Fruit fly (Drosophila melanogaster): ENCODE data around the gene Pink1.

Pink1 gene

DNA sequence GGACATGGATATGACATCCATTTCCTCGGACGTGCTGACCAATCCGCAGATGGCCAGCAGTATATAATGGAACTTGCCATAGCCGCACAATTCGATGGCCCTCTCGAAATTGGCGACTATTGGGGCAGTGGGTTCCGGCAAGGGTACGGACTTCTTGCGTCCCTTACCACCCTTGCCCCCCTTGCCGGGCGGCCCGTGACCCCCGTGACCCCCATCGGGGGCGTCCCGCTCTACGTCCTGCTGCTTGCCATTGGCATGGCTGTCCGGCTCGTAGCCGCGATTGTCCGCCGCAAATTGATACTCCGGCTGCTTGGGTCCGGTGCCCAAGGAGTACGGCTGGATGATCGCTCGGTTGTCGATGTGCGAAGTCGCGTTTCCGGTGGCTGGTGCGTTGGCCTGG, 40.0 kb downstream of the Pink1 start:
- no peak for TF ChIP-seq psq (optimal IDR thresholded peaks at IDR 0.05)
- TF ChIP-seq usp (GFP tag; optimal IDR thresholded peaks at IDR 0.05): no peak
- no peak for TF ChIP-seq pan (optimal IDR thresholded peaks at IDR 0.05)
- TF ChIP-seq EcR (GFP tag; optimal IDR thresholded peaks at IDR 0.05): no peak
- no peak for TF ChIP-seq Dll (optimal IDR thresholded peaks at IDR 0.05)
- TF ChIP-seq CG8478 (optimal IDR thresholded peaks at IDR 0.05): no peak

DNA sequence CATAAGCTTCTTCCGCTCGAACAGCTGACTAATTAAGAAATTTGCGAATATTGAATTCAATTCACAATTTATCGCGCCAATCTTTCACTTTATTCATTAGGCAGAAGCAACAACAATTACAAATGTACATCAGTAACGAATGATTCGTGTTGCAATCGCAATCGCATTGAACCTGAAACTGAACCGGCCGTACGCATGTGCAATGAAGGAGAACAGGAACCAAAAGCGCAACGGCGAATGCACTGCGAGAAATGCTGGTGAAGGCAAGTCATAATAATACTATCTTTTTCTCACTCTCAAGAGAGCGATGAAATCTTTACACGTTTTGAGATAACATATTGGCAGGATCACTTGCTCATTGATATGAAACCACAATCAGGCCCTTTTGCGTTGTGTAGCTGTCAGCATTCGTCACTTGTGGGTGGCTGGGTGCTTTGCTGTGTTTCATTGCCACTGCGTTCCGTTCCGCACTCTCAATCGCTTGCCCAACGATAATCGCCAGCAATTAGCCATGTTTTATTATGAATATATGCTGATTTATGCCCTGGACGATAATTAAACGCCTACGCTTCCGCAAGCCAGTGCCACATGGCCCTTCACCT, 41.4 kb downstream of the Pink1 start:
- TF ChIP-seq usp (GFP tag; optimal IDR thresholded peaks at IDR 0.05) (no peak), Dll (optimal IDR thresholded peaks at IDR 0.05) (no peak), pan (optimal IDR thresholded peaks at IDR 0.05) (no peak), psq (optimal IDR thresholded peaks at IDR 0.05) (no peak), CG8478 (optimal IDR thresholded peaks at IDR 0.05) (no peak), EcR (GFP tag; optimal IDR thresholded peaks at IDR 0.05) (no peak)

DNA sequence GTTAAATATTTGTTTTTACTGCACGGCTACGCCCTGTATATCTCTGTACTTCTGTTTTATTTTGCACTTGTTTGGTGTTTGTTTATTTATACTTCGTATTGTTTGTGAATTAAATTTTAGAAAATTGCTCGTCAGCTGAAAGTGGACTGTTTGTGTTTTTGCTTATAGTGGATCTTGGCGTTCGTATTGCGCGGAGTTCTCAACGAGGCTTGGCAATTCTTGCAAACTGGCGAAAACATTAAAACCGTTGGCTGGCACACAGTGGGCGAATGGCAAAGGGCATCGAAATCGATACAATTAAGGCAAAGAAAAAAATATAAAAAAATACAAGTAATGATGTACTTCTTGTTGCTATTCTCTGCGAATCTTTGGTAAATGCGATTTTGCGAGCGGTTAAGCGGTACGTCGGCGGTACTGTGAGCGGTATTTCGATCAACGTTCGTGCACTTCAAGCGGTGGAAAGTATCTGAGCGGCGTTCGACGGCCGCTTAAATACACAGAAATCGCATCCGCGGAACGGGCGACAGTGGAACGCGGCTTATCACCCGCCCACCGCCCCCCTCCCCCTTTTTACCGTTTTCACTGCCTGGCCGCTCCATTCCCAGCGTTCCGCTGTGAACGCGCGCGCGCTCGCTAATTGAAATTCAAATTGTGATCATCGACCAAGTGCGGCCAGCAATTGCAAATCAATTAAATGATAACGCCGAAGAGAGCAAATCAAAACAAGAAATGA, 43.3 kb downstream of the Pink1 start:
- TF ChIP-seq psq (optimal IDR thresholded peaks at IDR 0.05): no peak
- TF ChIP-seq usp (GFP tag; optimal IDR thresholded peaks at IDR 0.05): no peak
- TF ChIP-seq Dll (optimal IDR thresholded peaks at IDR 0.05): no peak
- no peak for TF ChIP-seq pan (optimal IDR thresholded peaks at IDR 0.05)
- no peak for TF ChIP-seq EcR (GFP tag; optimal IDR thresholded peaks at IDR 0.05)
- TF ChIP-seq CG8478 (optimal IDR thresholded peaks at IDR 0.05): no peak

DNA sequence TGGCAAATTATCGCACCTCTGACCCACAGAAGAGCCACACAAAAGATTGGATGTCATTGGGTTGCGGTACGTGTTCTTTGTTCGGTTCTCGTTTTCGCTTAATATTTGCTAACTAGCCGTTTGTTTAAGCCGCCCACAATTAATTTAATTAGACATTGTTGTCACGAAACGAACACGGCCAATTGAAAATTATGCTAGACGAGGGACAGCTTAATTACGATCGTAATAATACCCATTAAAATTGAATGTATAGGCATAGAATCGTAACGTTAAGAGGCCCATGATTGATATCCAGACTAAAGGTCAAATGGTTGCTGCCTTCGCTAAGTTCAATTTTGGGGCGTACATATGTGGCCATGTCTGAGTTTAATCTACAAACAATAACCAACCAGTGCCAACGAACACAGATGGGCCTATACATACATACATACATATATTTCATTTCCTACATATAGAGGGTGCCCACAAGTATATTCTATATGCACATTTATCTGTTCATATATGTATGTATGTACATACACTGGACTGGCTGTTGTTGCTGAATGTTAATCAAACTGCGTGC, 45.1 kb downstream of the Pink1 start:
- TF ChIP-seq usp (GFP tag; optimal IDR thresholded peaks at IDR 0.05): no peak
- TF ChIP-seq Dll (optimal IDR thresholded peaks at IDR 0.05): no peak
- no peak for TF ChIP-seq psq (optimal IDR thresholded peaks at IDR 0.05)
- TF ChIP-seq EcR (GFP tag; optimal IDR thresholded peaks at IDR 0.05): no peak
- no peak for TF ChIP-seq CG8478 (optimal IDR thresholded peaks at IDR 0.05)
- no peak for TF ChIP-seq pan (optimal IDR thresholded peaks at IDR 0.05)

DNA sequence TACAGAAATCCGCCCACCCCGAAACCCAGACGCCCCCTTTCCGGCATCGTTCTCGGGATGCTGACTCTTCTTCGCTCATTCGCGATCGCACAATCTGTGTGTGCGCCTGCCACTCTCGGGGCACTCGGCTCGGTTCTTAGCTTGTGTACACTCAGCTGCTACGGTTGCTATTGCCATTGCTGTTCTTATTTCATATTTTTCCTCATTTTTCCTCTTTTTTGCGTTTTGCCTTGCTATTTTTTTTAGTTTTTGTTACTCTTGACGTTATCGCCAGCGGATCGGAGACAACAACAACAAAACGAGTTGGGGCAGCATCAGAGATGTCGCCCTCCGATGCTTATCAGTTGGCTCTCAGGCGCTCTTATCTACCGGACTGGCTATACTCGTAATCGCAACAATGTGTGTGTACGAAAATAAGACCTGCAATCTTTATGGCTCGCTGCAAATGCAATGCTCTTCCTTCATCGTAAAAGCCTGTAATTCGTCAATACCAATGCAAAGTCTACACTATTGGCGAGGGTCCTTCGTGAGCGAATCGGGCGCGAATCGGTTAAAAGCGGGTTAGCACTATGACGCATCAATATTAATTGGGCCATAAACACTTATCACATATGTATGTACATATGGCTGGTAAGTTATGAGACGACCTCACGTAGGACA, 47.1 kb downstream of the Pink1 start:
- TF ChIP-seq usp (GFP tag; optimal IDR thresholded peaks at IDR 0.05) (no peak), EcR (GFP tag; optimal IDR thresholded peaks at IDR 0.05) (no peak), CG8478 (optimal IDR thresholded peaks at IDR 0.05) (no peak)

DNA sequence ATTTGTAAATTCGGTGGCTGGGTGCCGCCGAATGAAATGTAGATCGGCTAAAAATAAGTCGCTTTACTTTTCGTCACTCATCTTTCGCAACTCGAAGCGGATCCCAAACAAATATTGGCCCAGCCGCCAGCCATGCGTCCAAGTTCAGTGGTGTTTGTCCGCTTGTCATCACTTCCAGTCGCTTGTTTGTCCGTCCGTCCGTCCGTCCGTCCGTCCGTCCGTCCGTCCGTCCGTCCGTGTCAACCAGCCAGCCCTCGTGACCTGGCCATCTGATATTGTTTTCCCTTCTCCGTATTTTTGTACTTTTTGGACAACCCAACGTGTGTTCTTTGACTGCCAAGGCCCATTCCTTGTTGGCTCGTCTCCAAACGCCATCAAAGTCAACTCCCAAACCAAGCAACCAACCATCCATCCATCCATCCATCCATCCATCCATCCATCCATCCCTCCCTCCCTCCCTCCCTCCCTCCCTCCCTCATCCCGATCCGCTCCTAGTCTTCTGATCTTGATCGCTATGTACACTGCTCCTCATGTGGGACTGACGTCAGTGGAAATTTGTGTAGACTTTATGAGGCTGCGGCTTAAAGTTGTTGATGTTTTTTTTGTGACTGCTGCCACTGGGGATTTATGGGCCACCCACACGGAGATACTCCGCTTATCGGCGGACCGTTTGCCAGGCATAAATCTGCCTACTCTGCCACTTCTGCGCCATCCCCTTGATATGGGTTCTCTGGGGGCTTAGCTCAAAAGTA, 49.9 kb downstream of the Pink1 start:
- TF ChIP-seq EcR (GFP tag; optimal IDR thresholded peaks at IDR 0.05) (no peak), Dll (optimal IDR thresholded peaks at IDR 0.05) (no peak), CG8478 (optimal IDR thresholded peaks at IDR 0.05) (no peak), pan (optimal IDR thresholded peaks at IDR 0.05) (no peak), usp (GFP tag; optimal IDR thresholded peaks at IDR 0.05) (no peak), psq (optimal IDR thresholded peaks at IDR 0.05) (no peak)

Data from whole organism.